Fruit fly (Drosophila melanogaster): ENCODE measurements around the gene CG18749.

The CG18749 gene

DNA sequence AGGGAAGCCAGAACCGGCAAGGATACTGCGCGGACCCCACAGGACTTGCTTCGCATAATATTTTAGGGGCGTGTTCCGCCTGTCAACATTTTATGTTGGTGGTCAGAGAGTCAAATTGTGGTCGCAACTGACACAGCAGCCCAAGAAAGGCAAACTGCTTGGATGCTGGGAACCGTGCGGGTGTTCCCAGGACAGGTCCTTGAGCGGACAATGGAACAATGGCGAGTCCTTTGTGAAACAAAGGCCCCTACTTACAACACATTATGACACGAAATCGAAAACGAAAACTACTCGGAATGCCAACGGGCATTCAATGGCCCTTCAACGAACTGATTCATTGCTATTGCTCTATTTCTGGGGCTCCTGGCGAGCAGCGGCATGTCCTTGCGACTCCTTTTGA, 40.4 kb downstream of the CG18749 start:
- TF ChIP-seq CrebA (GFP tag; optimal IDR thresholded peaks at IDR 0.05; ENCODE audit: borderline replicate concordance) (no peak), fru (GFP tag; optimal IDR thresholded peaks at IDR 0.05) (no peak), N (GFP tag; optimal IDR thresholded peaks at IDR 0.05) (no peak), GATAd (GFP tag; optimal IDR thresholded peaks at IDR 0.05) (no peak), tai (GFP tag; optimal IDR thresholded peaks at IDR 0.05) (no peak), br (GFP tag; optimal IDR thresholded peaks at IDR 0.05) (no peak), Mio (GFP tag; optimal IDR thresholded peaks at IDR 0.05) (no peak), psq (GFP tag; optimal IDR thresholded peaks at IDR 0.05) (no peak)

dm6 chr3R:8285727-8286344, 42.0 kb downstream of the CG18749 start:
- TF ChIP-seq usp (GFP tag; optimal IDR thresholded peaks at IDR 0.05) (no peak), Myc (optimal IDR thresholded peaks at IDR 0.05) (no peak), Mio (GFP tag; optimal IDR thresholded peaks at IDR 0.05) (no peak), woc (GFP tag; optimal IDR thresholded peaks at IDR 0.05) (no peak)

DNA sequence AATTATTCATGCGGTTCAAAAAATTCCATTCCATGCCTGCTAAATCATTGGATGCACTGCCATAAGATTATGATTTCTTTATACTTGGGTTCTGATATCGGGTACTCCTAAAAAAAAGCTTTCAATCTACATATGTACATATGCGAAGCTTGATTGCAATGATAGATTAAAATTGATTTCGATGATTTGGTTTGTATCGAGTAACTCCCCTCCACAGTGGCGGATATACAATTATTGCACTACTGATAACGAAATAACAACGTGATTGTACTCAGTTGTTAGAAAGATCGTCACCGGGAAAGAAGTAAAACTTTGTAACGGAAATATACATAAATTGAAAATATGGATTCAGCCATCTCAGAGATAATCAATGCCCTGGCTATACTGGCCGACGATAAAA, 43.8 kb downstream of the CG18749 start, which contains the start of gene Nazo:
Gene Nazo (plus strand): TSS at position 180 of the 400 bp plus-strand sequence.
- no peak for TF ChIP-seq Rel (GFP tag; optimal IDR thresholded peaks at IDR 0.05)
- TF ChIP-seq Rel (tag; optimal IDR thresholded peaks at IDR 0.05), result peak; percentile 90
- no peak for TF ChIP-seq HLH106 (tag; optimal IDR thresholded peaks at IDR 0.05)
- TF ChIP-seq dl (GFP tag; optimal IDR thresholded peaks at IDR 0.05; ENCODE audit: insufficient read depth in 1 of 2, partially characterized antibody in 2 of 2), result no peak

- TF ChIP-seq lola (GFP tag; optimal IDR thresholded peaks at IDR 0.05) (no peak), N (GFP tag; optimal IDR thresholded peaks at IDR 0.05) (no peak), psq (GFP tag; optimal IDR thresholded peaks at IDR 0.05) (no peak), Dif (GFP tag; optimal IDR thresholded peaks at IDR 0.05; ENCODE audit: partially characterized antibody) (no peak)
These were observed 44.9 kb downstream of the CG18749 start for dm6 chr3R:8288790-8289189.

DNA sequence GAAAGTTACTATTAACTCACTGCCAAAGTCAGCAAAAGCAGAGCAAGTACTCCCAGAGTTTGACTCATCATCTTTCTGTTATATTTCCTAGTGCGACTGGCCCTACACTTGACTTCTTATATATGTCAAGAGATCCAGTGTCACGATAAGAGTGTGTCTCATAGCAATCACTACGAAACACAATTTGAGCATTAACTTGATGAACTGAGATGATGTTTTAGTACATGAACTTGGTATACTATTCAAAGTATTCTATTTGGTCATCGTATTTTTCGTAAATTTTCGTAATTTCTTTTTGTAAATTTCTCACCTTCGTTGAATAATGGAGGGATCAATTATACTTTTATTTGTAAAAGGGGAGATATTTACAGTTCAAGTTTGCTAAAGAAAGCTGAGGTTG, 46.6 kb downstream of the CG18749 start, which contains the start of gene CG11672:
Gene CG11672 (minus strand): TSS at position 101 of the 400 bp plus-strand sequence.
- TF ChIP-seq dsf (GFP tag; optimal IDR thresholded peaks at IDR 0.05; ENCODE audit: borderline replicate concordance) (no peak), Hr83 (GFP tag; optimal IDR thresholded peaks at IDR 0.05; ENCODE audit: poor library complexity, severe bottlenecking) (no peak), jim (GFP tag; optimal IDR thresholded peaks at IDR 0.05) (no peak), usp (GFP tag; optimal IDR thresholded peaks at IDR 0.05) (no peak), h (GFP tag; optimal IDR thresholded peaks at IDR 0.05) (no peak), lola (GFP tag; optimal IDR thresholded peaks at IDR 0.05) (no peak), HLH106 (tag; optimal IDR thresholded peaks at IDR 0.05) (no peak), Hr78 (GFP tag; optimal IDR thresholded peaks at IDR 0.05) (no peak), Myc (optimal IDR thresholded peaks at IDR 0.05) (no peak), tai (GFP tag; optimal IDR thresholded peaks at IDR 0.05) (no peak), brk (GFP tag; optimal IDR thresholded peaks at IDR 0.05) (no peak), CrebA (GFP tag; optimal IDR thresholded peaks at IDR 0.05; ENCODE audit: borderline replicate concordance) (no peak), Mio (GFP tag; optimal IDR thresholded peaks at IDR 0.05) (no peak), dl (GFP tag; optimal IDR thresholded peaks at IDR 0.05; ENCODE audit: insufficient read depth in 1 of 2, partially characterized antibody in 2 of 2) (no peak), foxo (GFP tag; optimal IDR thresholded peaks at IDR 0.05) (no peak)

DNA sequence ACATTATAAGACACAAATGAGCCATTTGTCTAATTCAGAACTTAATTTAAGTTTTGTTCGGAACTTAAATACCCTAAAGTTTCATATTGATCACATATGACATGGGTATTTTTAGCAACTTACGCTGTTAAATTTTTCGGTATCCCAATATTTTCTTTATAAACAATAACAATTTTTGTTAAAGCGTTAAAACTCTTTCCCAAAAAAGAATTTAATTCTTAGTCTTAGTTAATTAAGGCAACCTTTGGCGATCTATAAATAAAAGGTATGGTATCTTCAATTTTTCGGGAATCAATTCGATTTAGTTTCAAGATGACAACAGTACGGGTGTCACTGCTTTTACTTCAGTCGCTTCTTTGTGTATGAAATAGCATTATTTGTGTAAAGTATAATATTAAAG, 47.1 kb downstream of the CG18749 start, which contains the start of gene CG31464:
Gene CG31464 (plus strand): TSS at position 301 of the 400 bp plus-strand sequence.
- TF ChIP-seq Mio (GFP tag; optimal IDR thresholded peaks at IDR 0.05), result no peak
- no peak for TF ChIP-seq pan (optimal IDR thresholded peaks at IDR 0.05)
- no peak for TF ChIP-seq usp (GFP tag; optimal IDR thresholded peaks at IDR 0.05)
- no peak for TF ChIP-seq ey (GFP tag; optimal IDR thresholded peaks at IDR 0.05)

dm6 chr3R:8292034-8292433, 48.2 kb downstream of the CG18749 start, which contains the start of gene CG31463:
Gene CG31463, plus strand, starts transcription at chr3R:8292335.
- no peak for TF ChIP-seq woc (GFP tag; optimal IDR thresholded peaks at IDR 0.05)

Data from whole organism, wandering third instar larva.